Worm (Caenorhabditis elegans) whole organism, L3 larva: ENCODE data around the gene F52G3.5.
A peak's percentile ranks its signal among the peaks of the same experiment; 100 is the strongest.

Source experiments
- ZK546.5 ChIP-seq: sonication (generic microtip); optimal IDR thresholded peaks from 2 replicates; lab custom pipeline; 2017; ENCODE audit warnings: missing biosample characterization, missing genetic modification characterization
- aly-2 ChIP-seq: fragments of 150-350 bp; optimal IDR thresholded peaks from 2 replicates; lab custom pipeline; 2014; ENCODE audit warnings: missing biosample characterization, missing genetic modification characterization
- ama-1 ChIP-seq: fragments of 150-350 bp; optimal IDR thresholded peaks from 2 replicates; lab custom pipeline; 2018
- ceh-16 ChIP-seq: sonication (generic microtip); optimal IDR thresholded peaks from 2 replicates; lab custom pipeline; 2017; ENCODE audit warnings: missing biosample characterization, missing genetic modification characterization
- ceh-9 ChIP-seq: sonication (generic microtip); optimal IDR thresholded peaks from 2 replicates; lab custom pipeline; 2018; ENCODE audit warnings: missing biosample characterization, missing genetic modification characterization
- daf-12 ChIP-seq: fragments of 150-350 bp; optimal IDR thresholded peaks from 2 replicates; lab custom pipeline; 2014; ENCODE audit warnings: missing biosample characterization, missing genetic modification reagents, missing genetic modification characterization
- egl-27 ChIP-seq: sonication (generic microtip); optimal IDR thresholded peaks from 4 replicates; lab custom pipeline; 2017; ENCODE audit warnings: missing biosample characterization, missing genetic modification reagents, missing genetic modification characterization
- egl-5 ChIP-seq: fragments of 150-350 bp; optimal IDR thresholded peaks from 2 replicates; lab custom pipeline; 2017; ENCODE audit warnings: missing biosample characterization, missing genetic modification reagents, missing genetic modification characterization, inconsistent platforms
- elt-1 ChIP-seq: fragments of 150-350 bp; optimal IDR thresholded peaks from 2 replicates; lab custom pipeline; 2014; ENCODE audit warnings: missing biosample characterization, missing genetic modification characterization
- elt-2 ChIP-seq: sonication (generic microtip); optimal IDR thresholded peaks from 2 replicates; lab custom pipeline; 2016; ENCODE audit warnings: missing genetic modification reagents, mild to moderate bottlenecking, missing genetic modification characterization, missing compliant biosample characterization
- elt-3 ChIP-seq, 3 experiments: fragments of 150-350 bp in 1 of 3; sonication (generic microtip) in 2 of 3; optimal IDR thresholded peaks; 2 replicates in 2 of 3; 4 replicates in 1 of 3; lab custom pipeline; 2014 to 2017; ENCODE audit warnings: missing biosample characterization in 3 of 3, missing genetic modification characterization in 3 of 3
- eor-1 ChIP-seq, 2 experiments: fragments of 150-350 bp; optimal IDR thresholded peaks; 2 replicates each; lab custom pipeline; 2014 to 2018; ENCODE audit warnings: missing biosample characterization in 2 of 2, missing genetic modification characterization in 2 of 2
- fkh-10 ChIP-seq: sonication (generic microtip); optimal IDR thresholded peaks from 2 replicates; lab custom pipeline; 2017; ENCODE audit warnings: missing biosample characterization, missing genetic modification reagents, missing genetic modification characterization
- fkh-2 ChIP-seq: fragments of 150-350 bp; optimal IDR thresholded peaks from 2 replicates; lab custom pipeline; 2014; ENCODE audit warnings: missing biosample characterization, missing genetic modification reagents, missing genetic modification characterization
- fos-1 ChIP-seq: fragments of 150-350 bp; optimal IDR thresholded peaks from 2 replicates; lab custom pipeline; 2014; ENCODE audit warnings: missing biosample characterization, missing genetic modification characterization
- hmg-11 ChIP-seq: sonication (generic microtip); optimal IDR thresholded peaks from 2 replicates; lab custom pipeline; 2016; ENCODE audit warnings: missing genetic modification characterization, missing compliant biosample characterization
- jun-1 ChIP-seq: fragments of 150-350 bp; optimal IDR thresholded peaks from 2 replicates; lab custom pipeline; 2014; ENCODE audit warnings: missing biosample characterization, missing genetic modification reagents, missing genetic modification characterization
- lin-39 ChIP-seq: fragments of 150-350 bp; optimal IDR thresholded peaks from 2 replicates; lab custom pipeline; 2018; ENCODE audit warnings: missing biosample characterization, missing genetic modification reagents, missing genetic modification characterization
- lsy-12 ChIP-seq: sonication (generic microtip); optimal IDR thresholded peaks from 2 replicates; lab custom pipeline; 2016; ENCODE audit warnings: mild to moderate bottlenecking, missing genetic modification characterization, missing compliant biosample characterization
- nfya-1 ChIP-seq: sonication (generic microtip); optimal IDR thresholded peaks from 2 replicates; lab custom pipeline; 2017; ENCODE audit warnings: missing genetic modification characterization, mild to moderate bottlenecking, missing compliant biosample characterization, antibody characterized with exemption, moderate library complexity; ENCODE audit not compliant: insufficient read depth
- nhr-11 ChIP-seq: fragments of 150-350 bp; optimal IDR thresholded peaks from 2 replicates; lab custom pipeline; 2014; ENCODE audit warnings: missing biosample characterization, missing genetic modification characterization
- nhr-23 ChIP-seq: fragments of 150-350 bp; optimal IDR thresholded peaks from 2 replicates; lab custom pipeline; 2014; ENCODE audit warnings: missing biosample characterization, missing genetic modification reagents, missing genetic modification characterization
- nhr-237 ChIP-seq: fragments of 150-350 bp; optimal IDR thresholded peaks from 2 replicates; lab custom pipeline; 2014; ENCODE audit warnings: missing biosample characterization, missing genetic modification characterization
- nhr-25 ChIP-seq: sonication (generic microtip); optimal IDR thresholded peaks from 2 replicates; lab custom pipeline; 2017; ENCODE audit warnings: missing biosample characterization, missing genetic modification characterization
- nhr-43 ChIP-seq: sonication (generic microtip); optimal IDR thresholded peaks from 2 replicates; lab custom pipeline; 2016; ENCODE audit warnings: mild to moderate bottlenecking, missing genetic modification characterization, missing compliant biosample characterization; ENCODE audit not compliant: poor library complexity, severe bottlenecking
- nhr-67 ChIP-seq: fragments of 150-350 bp; optimal IDR thresholded peaks from 2 replicates; lab custom pipeline; 2014; ENCODE audit warnings: missing biosample characterization, missing genetic modification characterization
- nhr-76 ChIP-seq: fragments of 150-350 bp; sonication (generic microtip); optimal IDR thresholded peaks from 5 replicates; lab custom pipeline; 2014; ENCODE audit warnings: missing biosample characterization, missing genetic modification characterization
- nhr-77 ChIP-seq: fragments of 150-350 bp; optimal IDR thresholded peaks from 2 replicates; lab custom pipeline; 2014; ENCODE audit warnings: missing biosample characterization, missing genetic modification characterization
- pha-4 ChIP-seq: fragments of 150-350 bp; optimal IDR thresholded peaks from 2 replicates; lab custom pipeline; 2014; ENCODE audit warnings: missing biosample characterization, missing genetic modification reagents, missing genetic modification characterization
- sea-2 ChIP-seq: fragments of 150-350 bp; sonication (generic microtip); optimal IDR thresholded peaks from 4 replicates; lab custom pipeline; 2014; ENCODE audit warnings: missing biosample characterization, missing genetic modification reagents, missing genetic modification characterization
- snpc-4 ChIP-seq: fragments of 150-350 bp; optimal IDR thresholded peaks from 2 replicates; lab custom pipeline; 2014; ENCODE audit warnings: missing biosample characterization, missing genetic modification characterization
- unc-39 ChIP-seq: sonication (generic microtip); optimal IDR thresholded peaks from 4 replicates; lab custom pipeline; 2017; ENCODE audit warnings: missing biosample characterization, missing genetic modification characterization
- unc-62 ChIP-seq: fragments of 150-350 bp; sonication (generic microtip); optimal IDR thresholded peaks from 4 replicates; lab custom pipeline; 2014; ENCODE audit warnings: missing biosample characterization, missing genetic modification reagents, missing genetic modification characterization
- ztf-4 ChIP-seq: fragments of 150-350 bp; optimal IDR thresholded peaks from 2 replicates; lab custom pipeline; 2014; ENCODE audit warnings: missing biosample characterization, missing genetic modification characterization

Gene F52G3.5

ce11 chrX:17006843-17007242 lies 30.9 kb upstream of the F52G3.5 start:
- TF ChIP-seq ZK546.5 (tag; lab: Kevin White, UChicago) (no peak), nhr-67 (tag; lab: Kevin White, UChicago) (no peak), nhr-11 (tag; lab: Kevin White, UChicago) (no peak), daf-12 (tag; lab: Kevin White, UChicago) (no peak), ceh-9 (tag; lab: Kevin White, UChicago) (no peak), ztf-4 (tag; lab: Kevin White, UChicago) (no peak), unc-39 (tag; lab: Kevin White, UChicago) (no peak), ama-1 (lab: Kevin White, UChicago) (no peak), pha-4 (tag; lab: Kevin White, UChicago) (no peak), aly-2 (tag; lab: Kevin White, UChicago) (no peak), fkh-10 (GFP tag; lab: Kevin White, UChicago) (no peak), fkh-2 (tag; lab: Kevin White, UChicago) (no peak), nhr-76 (tag; lab: Kevin White, UChicago) (no peak), nhr-77 (no peak), snpc-4 (tag; lab: Kevin White, UChicago) (no peak), elt-3 (tag; optimal IDR thresholded peaks at IDR 0.05; lab: Kevin White, UChicago) (no peak), nhr-43 (no peak), elt-2 (tag; lab: Kevin White, UChicago) (no peak), ceh-16 (tag; lab: Kevin White, UChicago) (no peak)

- peak; percentile 27 for TF ChIP-seq unc-62 (GFP tag; lab: Kevin White, UChicago)
- no peak for TF ChIP-seq egl-27 (tag; lab: Kevin White, UChicago)
- TF ChIP-seq hmg-11 (tag; lab: Kevin White, UChicago), result no peak
- TF ChIP-seq nfya-1 (tag; lab: Kevin White, UChicago), result peak; percentile 40
- peak; percentile 87 for TF ChIP-seq egl-5 (tag; lab: Kevin White, UChicago)
- TF ChIP-seq fos-1 (tag; lab: Kevin White, UChicago), result no peak
- TF ChIP-seq nhr-77, result no peak
- TF ChIP-seq fkh-10 (GFP tag; lab: Kevin White, UChicago), result no peak
- TF ChIP-seq elt-1 (tag; lab: Kevin White, UChicago), result no peak
- no peak for TF ChIP-seq elt-3 (tag; optimal IDR thresholded peaks at IDR 0.05; lab: Kevin White, UChicago)
- TF ChIP-seq nhr-23 (tag; lab: Kevin White, UChicago), result no peak
- no peak for TF ChIP-seq eor-1 (tag; optimal IDR thresholded peaks at IDR 0.05; lab: Kevin White, UChicago)
- no peak for TF ChIP-seq sea-2 (GFP tag; lab: Kevin White, UChicago)
- peak; percentile 18 for TF ChIP-seq lin-39 (tag; lab: Kevin White, UChicago)
- no peak for TF ChIP-seq fkh-2 (tag; lab: Kevin White, UChicago)
- no peak for TF ChIP-seq ama-1 (lab: Kevin White, UChicago)
- TF ChIP-seq jun-1 (tag; lab: Kevin White, UChicago), result no peak
- no peak for TF ChIP-seq nhr-25
- TF ChIP-seq lsy-12, result no peak
- no peak for TF ChIP-seq nhr-237 (tag; lab: Kevin White, UChicago)
- TF ChIP-seq ceh-16 (tag; lab: Kevin White, UChicago), result no peak
Measured at ce11 chrX:17003473-17004123, 27.7 kb upstream of the F52G3.5 start.

ce11 chrX:17002149-17002548 lies 26.2 kb upstream of the F52G3.5 start:
- TF ChIP-seq nfya-1 (tag; lab: Kevin White, UChicago) (peak; percentile 51), lin-39 (tag; lab: Kevin White, UChicago) (peak; percentile 1), nhr-76 (tag; lab: Kevin White, UChicago) (no peak), egl-5 (tag; lab: Kevin White, UChicago) (peak; percentile 36)

ce11 chrX:16999649-17000048 lies 23.7 kb upstream of the F52G3.5 start:
- TF ChIP-seq unc-39 (tag; lab: Kevin White, UChicago), result no peak
- peak; percentile 76 for TF ChIP-seq lin-39 (tag; lab: Kevin White, UChicago)
- TF ChIP-seq hmg-11 (tag; lab: Kevin White, UChicago), result peak; percentile 10
